Worm (Caenorhabditis elegans) whole organism, L4 larva: ENCODE results near the gene daf-41.

Source experiments
- ces-1 ChIP-seq: fragments of 150-350 bp; sonication (generic microtip); optimal IDR thresholded peaks from 4 replicates; lab custom pipeline; 2014; ENCODE audit warnings: missing biosample characterization, missing genetic modification reagents, missing genetic modification characterization
- daf-8 ChIP-seq: fragments of 200-800 bp; sonication (Bioruptor generic); IDR thresholded peaks from 2 replicates; pipeline ENCODE4 v1.3.6; 2022; ENCODE audit warnings: missing genetic modification characterization, missing compliant biosample characterization
- fkh-10 ChIP-seq: fragments of 150-350 bp; optimal IDR thresholded peaks from 2 replicates; lab custom pipeline; 2014; ENCODE audit warnings: missing biosample characterization, missing genetic modification reagents, missing genetic modification characterization
- fos-1 ChIP-seq: fragments of 150-350 bp; optimal IDR thresholded peaks from 2 replicates; lab custom pipeline; 2014; ENCODE audit warnings: missing biosample characterization, missing genetic modification characterization
- nhr-28 ChIP-seq: fragments of 150-350 bp; optimal IDR thresholded peaks from 2 replicates; lab custom pipeline; 2014; ENCODE audit warnings: missing biosample characterization, missing genetic modification characterization
- snpc-1.2 ChIP-seq: fragments of 200-800 bp; sonication (Bioruptor generic); IDR thresholded peaks from 2 replicates; pipeline ENCODE4 v1.3.6; 2022; ENCODE audit warnings: missing genetic modification reagents, missing genetic modification characterization, missing compliant biosample characterization

DNA sequence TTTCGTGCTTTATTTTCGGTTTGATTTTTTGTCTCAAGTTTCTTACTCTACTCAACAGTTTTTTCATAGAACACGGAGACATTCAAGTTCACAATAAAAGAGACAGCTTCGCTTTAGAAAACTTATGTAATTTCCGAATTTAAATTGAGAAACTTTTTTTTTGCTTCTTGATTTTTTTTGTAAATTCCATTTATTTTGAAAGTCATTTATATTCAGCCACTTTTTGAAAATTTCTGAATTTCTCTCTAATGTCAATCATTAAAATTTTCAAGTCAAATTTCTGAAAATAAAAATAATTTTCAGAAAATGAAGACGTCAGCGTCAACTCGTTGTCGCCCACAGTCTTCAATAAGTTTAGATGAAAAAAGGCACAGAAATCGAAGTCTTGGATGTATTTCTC is 13.3 kb upstream of the daf-41 start, which contains the start of gene T15B12.1:
- no peak for TF ChIP-seq daf-8 (GFP tag; lab: Robert Waterston, UW)
- no peak for TF ChIP-seq snpc-1.2 (GFP tag; lab: Robert Waterston, UW)
- no peak for TF ChIP-seq ces-1 (GFP tag; lab: Kevin White, UChicago)
- no peak for TF ChIP-seq fos-1 (tag; lab: Kevin White, UChicago)
- TF ChIP-seq fkh-10 = peak; percentile 31
- TF ChIP-seq nhr-28 (tag; lab: Kevin White, UChicago) = no peak
